Worm (Caenorhabditis elegans) whole organism, L3 larva: Measurements from ENCODE around the gene msp-81.
A peak's percentile ranks its signal among the peaks of the same experiment; 100 is the strongest.

Experiments
- R02D3.7 ChIP-seq: fragments of 150-350 bp; optimal IDR thresholded peaks from 2 replicates; lab custom pipeline; 2014; ENCODE audit warnings: missing biosample characterization, missing genetic modification characterization
- aly-2 ChIP-seq: fragments of 150-350 bp; optimal IDR thresholded peaks from 2 replicates; lab custom pipeline; 2014; ENCODE audit warnings: missing biosample characterization, missing genetic modification characterization
- ama-1 ChIP-seq: fragments of 150-350 bp; optimal IDR thresholded peaks from 2 replicates; lab custom pipeline; 2018
- ceh-28 ChIP-seq: fragments of 150-350 bp; optimal IDR thresholded peaks from 2 replicates; lab custom pipeline; 2014; ENCODE audit warnings: missing biosample characterization, missing genetic modification reagents, missing genetic modification characterization
- ceh-82 ChIP-seq: fragments of 150-350 bp; optimal IDR thresholded peaks from 2 replicates; lab custom pipeline; 2014; ENCODE audit warnings: missing biosample characterization, missing genetic modification characterization
- ceh-9 ChIP-seq: sonication (generic microtip); optimal IDR thresholded peaks from 2 replicates; lab custom pipeline; 2018; ENCODE audit warnings: missing biosample characterization, missing genetic modification characterization
- daf-12 ChIP-seq: fragments of 150-350 bp; optimal IDR thresholded peaks from 2 replicates; lab custom pipeline; 2014; ENCODE audit warnings: missing biosample characterization, missing genetic modification reagents, missing genetic modification characterization
- egl-5 ChIP-seq: fragments of 150-350 bp; optimal IDR thresholded peaks from 2 replicates; lab custom pipeline; 2017; ENCODE audit warnings: missing biosample characterization, missing genetic modification reagents, missing genetic modification characterization, inconsistent platforms
- elt-1 ChIP-seq: fragments of 150-350 bp; optimal IDR thresholded peaks from 2 replicates; lab custom pipeline; 2014; ENCODE audit warnings: missing biosample characterization, missing genetic modification characterization
- elt-3 ChIP-seq, 3 experiments: fragments of 150-350 bp in 1 of 3; sonication (generic microtip) in 2 of 3; optimal IDR thresholded peaks; 2 replicates in 2 of 3; 4 replicates in 1 of 3; lab custom pipeline; 2014 to 2017; ENCODE audit warnings: missing biosample characterization in 3 of 3, missing genetic modification characterization in 3 of 3
- fkh-10 ChIP-seq: sonication (generic microtip); optimal IDR thresholded peaks from 2 replicates; lab custom pipeline; 2017; ENCODE audit warnings: missing biosample characterization, missing genetic modification reagents, missing genetic modification characterization
- fos-1 ChIP-seq: fragments of 150-350 bp; optimal IDR thresholded peaks from 2 replicates; lab custom pipeline; 2014; ENCODE audit warnings: missing biosample characterization, missing genetic modification characterization
- hmg-11 ChIP-seq: sonication (generic microtip); optimal IDR thresholded peaks from 2 replicates; lab custom pipeline; 2016; ENCODE audit warnings: missing genetic modification characterization, missing compliant biosample characterization
- jun-1 ChIP-seq: fragments of 150-350 bp; optimal IDR thresholded peaks from 2 replicates; lab custom pipeline; 2014; ENCODE audit warnings: missing biosample characterization, missing genetic modification reagents, missing genetic modification characterization
- lin-15B ChIP-seq: fragments of 150-350 bp; optimal IDR thresholded peaks from 2 replicates; lab custom pipeline; 2014; ENCODE audit warnings: missing biosample characterization, missing genetic modification characterization
- lin-39 ChIP-seq: fragments of 150-350 bp; optimal IDR thresholded peaks from 2 replicates; lab custom pipeline; 2018; ENCODE audit warnings: missing biosample characterization, missing genetic modification reagents, missing genetic modification characterization
- lsy-12 ChIP-seq: sonication (generic microtip); optimal IDR thresholded peaks from 2 replicates; lab custom pipeline; 2016; ENCODE audit warnings: mild to moderate bottlenecking, missing genetic modification characterization, missing compliant biosample characterization
- mdl-1 ChIP-seq: fragments of 150-350 bp; optimal IDR thresholded peaks from 2 replicates; lab custom pipeline; 2014; ENCODE audit warnings: missing biosample characterization, missing genetic modification characterization
- mml-1 ChIP-seq: fragments of 150-350 bp; sonication (generic microtip); optimal IDR thresholded peaks from 3 replicates; lab custom pipeline; 2014; ENCODE audit warnings: missing biosample characterization, missing genetic modification characterization
- nfya-1 ChIP-seq: sonication (generic microtip); optimal IDR thresholded peaks from 2 replicates; lab custom pipeline; 2017; ENCODE audit warnings: missing genetic modification characterization, mild to moderate bottlenecking, missing compliant biosample characterization, antibody characterized with exemption, moderate library complexity; ENCODE audit not compliant: insufficient read depth
- nhr-11 ChIP-seq: fragments of 150-350 bp; optimal IDR thresholded peaks from 2 replicates; lab custom pipeline; 2014; ENCODE audit warnings: missing biosample characterization, missing genetic modification characterization
- nhr-23 ChIP-seq: fragments of 150-350 bp; optimal IDR thresholded peaks from 2 replicates; lab custom pipeline; 2014; ENCODE audit warnings: missing biosample characterization, missing genetic modification reagents, missing genetic modification characterization
- nhr-237 ChIP-seq: fragments of 150-350 bp; optimal IDR thresholded peaks from 2 replicates; lab custom pipeline; 2014; ENCODE audit warnings: missing biosample characterization, missing genetic modification characterization
- nhr-25 ChIP-seq: sonication (generic microtip); optimal IDR thresholded peaks from 2 replicates; lab custom pipeline; 2017; ENCODE audit warnings: missing biosample characterization, missing genetic modification characterization
- nhr-28 ChIP-seq: fragments of 150-350 bp; optimal IDR thresholded peaks from 2 replicates; lab custom pipeline; 2014; ENCODE audit warnings: missing biosample characterization, missing genetic modification characterization
- nhr-67 ChIP-seq: fragments of 150-350 bp; optimal IDR thresholded peaks from 2 replicates; lab custom pipeline; 2014; ENCODE audit warnings: missing biosample characterization, missing genetic modification characterization
- pqm-1 ChIP-seq: fragments of 150-350 bp; optimal IDR thresholded peaks from 2 replicates; lab custom pipeline; 2017; ENCODE audit warnings: missing biosample characterization, missing genetic modification characterization, inconsistent platforms
- sea-2 ChIP-seq: fragments of 150-350 bp; sonication (generic microtip); optimal IDR thresholded peaks from 4 replicates; lab custom pipeline; 2014; ENCODE audit warnings: missing biosample characterization, missing genetic modification reagents, missing genetic modification characterization
- skn-1 ChIP-seq: fragments of 150-350 bp; optimal IDR thresholded peaks from 2 replicates; lab custom pipeline; 2014; ENCODE audit warnings: missing biosample characterization, missing genetic modification characterization
- snpc-4 ChIP-seq: fragments of 150-350 bp; optimal IDR thresholded peaks from 2 replicates; lab custom pipeline; 2014; ENCODE audit warnings: missing biosample characterization, missing genetic modification characterization
- tbx-2 ChIP-seq: sonication (generic microtip); optimal IDR thresholded peaks from 2 replicates; lab custom pipeline; 2016; ENCODE audit warnings: mild to moderate bottlenecking, missing genetic modification characterization, missing compliant biosample characterization
- unc-39 ChIP-seq: sonication (generic microtip); optimal IDR thresholded peaks from 4 replicates; lab custom pipeline; 2017; ENCODE audit warnings: missing biosample characterization, missing genetic modification characterization
- unc-62 ChIP-seq: fragments of 150-350 bp; sonication (generic microtip); optimal IDR thresholded peaks from 4 replicates; lab custom pipeline; 2014; ENCODE audit warnings: missing biosample characterization, missing genetic modification reagents, missing genetic modification characterization
- zag-1 ChIP-seq: fragments of 150-350 bp; optimal IDR thresholded peaks from 2 replicates; lab custom pipeline; 2014; ENCODE audit warnings: missing biosample characterization, missing genetic modification characterization
- ztf-11 ChIP-seq: fragments of 150-350 bp; optimal IDR thresholded peaks from 2 replicates; lab custom pipeline; 2014; ENCODE audit warnings: missing biosample characterization, missing genetic modification characterization
- ztf-4 ChIP-seq: fragments of 150-350 bp; optimal IDR thresholded peaks from 2 replicates; lab custom pipeline; 2014; ENCODE audit warnings: missing biosample characterization, missing genetic modification characterization

Gene msp-81

ce11 chrIV:9797304-9798003 lies 38.8 kb downstream of the msp-81 start, which contains the start of gene T13F2.2 (continued):
- TF ChIP-seq jun-1: no peak

- TF ChIP-seq daf-12 (tag; lab: Kevin White, UChicago) (no peak), mml-1 (no peak), nhr-23 (no peak), nhr-237 (tag; lab: Kevin White, UChicago) (no peak), hmg-11 (no peak), tbx-2 (tag; lab: Kevin White, UChicago) (no peak), mdl-1 (tag; lab: Kevin White, UChicago) (no peak), nfya-1 (tag; lab: Kevin White, UChicago) (no peak), ceh-9 (no peak), ceh-82 (tag; lab: Kevin White, UChicago) (no peak), egl-5 (no peak), ztf-11 (no peak), nhr-25 (no peak), unc-39 (no peak), ztf-4 (tag; lab: Kevin White, UChicago) (no peak), jun-1 (no peak), ama-1 (lab: Kevin White, UChicago) (no peak), nhr-28 (tag; lab: Kevin White, UChicago) (no peak)
Observed at ce11 chrIV:9796494-9796893, 39.7 kb downstream of the msp-81 start, which contains the start of gene pis-1. TSS of gene pis-1 (minus strand) at chrIV:9796594.

- TF ChIP-seq aly-2 (tag; lab: Kevin White, UChicago): no peak
- TF ChIP-seq lin-39: no peak
- TF ChIP-seq unc-62 (GFP tag; lab: Kevin White, UChicago): no peak
- TF ChIP-seq sea-2 (GFP tag; lab: Kevin White, UChicago): no peak
- TF ChIP-seq elt-1 (tag; lab: Kevin White, UChicago): no peak
- TF ChIP-seq hmg-11: no peak
- TF ChIP-seq pqm-1 (tag; lab: Kevin White, UChicago): no peak
- TF ChIP-seq tbx-2 (tag; lab: Kevin White, UChicago): no peak
- no peak for TF ChIP-seq snpc-4 (tag; lab: Kevin White, UChicago)
- no peak for TF ChIP-seq unc-39
- TF ChIP-seq nfya-1 (tag; lab: Kevin White, UChicago): no peak
- TF ChIP-seq ceh-28 (tag; lab: Kevin White, UChicago): no peak
- TF ChIP-seq nhr-11 (tag; lab: Kevin White, UChicago): no peak
- no peak for TF ChIP-seq zag-1 (tag; lab: Kevin White, UChicago)
- no peak for TF ChIP-seq lsy-12
- TF ChIP-seq fkh-10: no peak
Observed at ce11 chrIV:9795250-9795649, 41.0 kb downstream of the msp-81 start.

ce11 chrIV:9790708-9791107 lies 45.5 kb downstream of the msp-81 start:
- TF ChIP-seq lin-39 (peak; percentile 60), mdl-1 (tag; lab: Kevin White, UChicago) (no peak), fos-1 (tag; lab: Kevin White, UChicago) (no peak), ztf-4 (tag; lab: Kevin White, UChicago) (no peak), elt-3 (tag; optimal IDR thresholded peaks at IDR 0.05; lab: Kevin White, UChicago) (no peak), R02D3.7 (tag; lab: Kevin White, UChicago) (no peak), snpc-4 (tag; lab: Kevin White, UChicago) (no peak), daf-12 (tag; lab: Kevin White, UChicago) (no peak), hmg-11 (no peak), nhr-237 (tag; lab: Kevin White, UChicago) (no peak), unc-62 (GFP tag; lab: Kevin White, UChicago) (peak; percentile 68), ztf-11 (no peak), lin-15B (no peak), nhr-67 (tag; lab: Kevin White, UChicago) (no peak), egl-5 (no peak), skn-1 (tag; lab: Kevin White, UChicago) (no peak), nhr-25 (peak; percentile 36)
